Worm (Caenorhabditis elegans) whole organism, L2 larva: ENCODE measurements around the gene cwc-15.

ENCODE experiments used
- R02D3.7 ChIP-seq: fragments of 150-350 bp; optimal IDR thresholded peaks from 2 replicates; lab custom pipeline; 2014; ENCODE audit warnings: missing biosample characterization, missing genetic modification characterization
- ama-1 ChIP-seq: fragments of 150-350 bp; optimal IDR thresholded peaks from 2 replicates; lab custom pipeline; 2018; ENCODE audit warnings: inconsistent platforms
- nhr-25 ChIP-seq: fragments of 150-350 bp; sonication (generic microtip); optimal IDR thresholded peaks from 3 replicates; lab custom pipeline; 2014; ENCODE audit warnings: missing biosample characterization, missing genetic modification characterization
- skn-1 ChIP-seq: sonication (generic microtip); optimal IDR thresholded peaks from 2 replicates; lab custom pipeline; 2017; ENCODE audit warnings: missing biosample characterization, missing genetic modification characterization
- sma-9 ChIP-seq, 2 experiments: fragments of 150-350 bp in 1 of 2; sonication (generic microtip) in 1 of 2; optimal IDR thresholded peaks; 2 replicates each; lab custom pipeline; 2014 to 2016; ENCODE audit warnings: missing genetic modification characterization in 2 of 2, mild to moderate bottlenecking in 1 of 2, missing biosample characterization in 1 of 2, missing compliant biosample characterization in 1 of 2, missing genetic modification reagents in 1 of 2, moderate library complexity in 1 of 2
- unc-39 ChIP-seq: fragments of 150-350 bp; optimal IDR thresholded peaks from 2 replicates; lab custom pipeline; 2014; ENCODE audit warnings: missing biosample characterization, missing genetic modification characterization
- unc-62 ChIP-seq: fragments of 150-350 bp; optimal IDR thresholded peaks from 2 replicates; lab custom pipeline; 2014; ENCODE audit warnings: missing biosample characterization, missing genetic modification reagents, missing genetic modification characterization

- TF ChIP-seq unc-62 (GFP tag; lab: Kevin White, UChicago) (no peak), ama-1 (lab: Kevin White, UChicago) (no peak), R02D3.7 (tag; lab: Kevin White, UChicago) (no peak), nhr-25 (tag; lab: Kevin White, UChicago) (no peak), skn-1 (tag; lab: Kevin White, UChicago) (no peak), sma-9 (GFP tag; optimal IDR thresholded peaks at IDR 0.05; lab: Kevin White, UChicago) (no peak), sma-9 (tag; optimal IDR thresholded peaks at IDR 0.05; lab: Kevin White, UChicago) (no peak), unc-39 (tag; lab: Kevin White, UChicago) (no peak)
Measured at ce11 chrV:16047052-16047451, 23.9 kb downstream of the cwc-15 start.
